Fruit fly (Drosophila melanogaster) whole organism, embryonic: Measurements from ENCODE around the gene Cpr67Fa1.

Experiments used
- Asciz ChIP-seq: fragments of 200-800 bp; sonication (Bioruptor generic); optimal IDR thresholded peaks from 2 replicates; lab custom pipeline; 2017; ENCODE audit warnings: missing biosample characterization, mild to moderate bottlenecking, missing genetic modification characterization, missing genetic modification reagents
- CG10147 ChIP-seq: fragments of 200-800 bp; sonication (Bioruptor generic); optimal IDR thresholded peaks from 2 replicates; lab custom pipeline; 2019; ENCODE audit warnings: missing biosample characterization, mild to moderate bottlenecking, missing genetic modification characterization, moderate library complexity
- CG10543 ChIP-seq: fragments of 200-800 bp; sonication (Bioruptor generic); optimal IDR thresholded peaks from 3 replicates; lab custom pipeline; 2017; ENCODE audit warnings: missing biosample characterization, mild to moderate bottlenecking, missing genetic modification characterization, moderate library complexity
- CG11456 ChIP-seq: fragments of 200-800 bp; sonication (Bioruptor generic); IDR thresholded peaks from 3 replicates; pipeline ENCODE4 v1.3.6; 2022; ENCODE audit warnings: missing biosample characterization, missing genetic modification characterization
- CG12155 ChIP-seq: fragments of 200-800 bp; sonication (Bioruptor generic); optimal IDR thresholded peaks from 3 replicates; lab custom pipeline; 2016; ENCODE audit warnings: missing biosample characterization, missing genetic modification characterization
- CG13624 ChIP-seq: fragments of 200-800 bp; sonication (Bioruptor generic); optimal IDR thresholded peaks from 2 replicates; lab custom pipeline; 2016; ENCODE audit warnings: missing biosample characterization, missing genetic modification characterization
- CG14441 ChIP-seq: fragments of 200-800 bp; sonication (Bioruptor generic); IDR thresholded peaks from 2 replicates; pipeline ENCODE4 v1.3.6; 2022; ENCODE audit warnings: missing biosample characterization, missing genetic modification characterization
- CG15601 ChIP-seq: fragments of 200-800 bp; sonication (Bioruptor generic); optimal IDR thresholded peaks from 3 replicates; lab custom pipeline; 2019; ENCODE audit warnings: missing biosample characterization, mild to moderate bottlenecking, missing genetic modification characterization, moderate library complexity
- CG17385 ChIP-seq: fragments of 200-800 bp; sonication (Bioruptor generic); optimal IDR thresholded peaks from 3 replicates; lab custom pipeline; 2018; ENCODE audit warnings: missing biosample characterization, mild to moderate bottlenecking, missing genetic modification characterization
- CG1832 ChIP-seq: fragments of 200-800 bp; sonication (Bioruptor generic); optimal IDR thresholded peaks from 2 replicates; lab custom pipeline; 2017; ENCODE audit warnings: missing biosample characterization, mild to moderate bottlenecking, missing genetic modification characterization, inconsistent platforms
- CG34422 ChIP-seq: fragments of 200-800 bp; sonication (Bioruptor generic); IDR thresholded peaks from 3 replicates; pipeline ENCODE4 v1.3.6; 2022; ENCODE audit warnings: missing biosample characterization, missing genetic modification characterization
- CG43689 ChIP-seq: fragments of 200-800 bp; sonication (Bioruptor generic); IDR thresholded peaks from 2 replicates; pipeline ENCODE4 v1.3.6; 2022; ENCODE audit warnings: missing biosample characterization, missing genetic modification characterization
- CG6813 ChIP-seq: fragments of 200-800 bp; sonication (Bioruptor generic); optimal IDR thresholded peaks from 2 replicates; lab custom pipeline; 2017; ENCODE audit warnings: missing biosample characterization, missing genetic modification characterization, mild to moderate bottlenecking, moderate library complexity, missing genetic modification reagents
- CG8478 ChIP-seq: fragments of >200 bp; optimal IDR thresholded peaks from 2 replicates; lab custom pipeline; 2018
- CG9932 ChIP-seq: fragments of 200-800 bp; sonication (Bioruptor generic); IDR thresholded peaks from 2 replicates; pipeline ENCODE4 v1.3.6; 2022; ENCODE audit warnings: missing biosample characterization, missing genetic modification characterization
- CoRest ChIP-seq: fragments of 200-800 bp; sonication (Bioruptor generic); optimal IDR thresholded peaks from 3 replicates; lab custom pipeline; 2018; ENCODE audit warnings: missing biosample characterization, mild to moderate bottlenecking, missing genetic modification characterization, moderate library complexity
- CrebB ChIP-seq: fragments of 200-800 bp; sonication (Bioruptor generic); optimal IDR thresholded peaks from 3 replicates; lab custom pipeline; 2018; ENCODE audit warnings: missing biosample characterization, mild to moderate bottlenecking, missing genetic modification characterization
- D19A ChIP-seq: fragments of 200-800 bp; optimal IDR thresholded peaks from 3 replicates; lab custom pipeline; 2019; ENCODE audit warnings: missing biosample characterization, mild to moderate bottlenecking, missing genetic modification characterization, moderate library complexity
- Dfd ChIP-seq, 2 experiments: fragments of >200 bp; optimal IDR thresholded peaks; 2 replicates each; lab custom pipeline; 2017; ENCODE audit warnings: missing biosample characterization in 2 of 2, missing genetic modification characterization in 2 of 2
- Dp ChIP-seq: fragments of 200-800 bp; sonication (Bioruptor generic); optimal IDR thresholded peaks from 2 replicates; lab custom pipeline; 2018; ENCODE audit warnings: missing biosample characterization, mild to moderate bottlenecking, missing genetic modification characterization, moderate library complexity
- Hey ChIP-seq: fragments of 200-800 bp; sonication (Bioruptor generic); optimal IDR thresholded peaks from 3 replicates; lab custom pipeline; 2018; ENCODE audit warnings: missing biosample characterization, mild to moderate bottlenecking, missing genetic modification characterization
- Mad ChIP-seq: fragments of 200-800 bp; sonication (Bioruptor generic); optimal IDR thresholded peaks from 2 replicates; lab custom pipeline; 2016; ENCODE audit warnings: missing biosample characterization, missing genetic modification characterization
- Mrtf ChIP-seq: fragments of 200-800 bp; sonication (Bioruptor generic); IDR thresholded peaks from 3 replicates; pipeline ENCODE4 v1.3.6; 2022; ENCODE audit warnings: missing biosample characterization, missing genetic modification characterization
- NC2α ChIP-seq: fragments of 200-800 bp; sonication (Bioruptor generic); optimal IDR thresholded peaks from 2 replicates; lab custom pipeline; 2016; ENCODE audit warnings: missing biosample characterization, missing genetic modification characterization
- Oli ChIP-seq: fragments of 200-800 bp; sonication (Bioruptor generic); optimal IDR thresholded peaks from 2 replicates; lab custom pipeline; 2018; ENCODE audit warnings: missing biosample characterization, mild to moderate bottlenecking, missing genetic modification characterization, moderate library complexity
- Poxn ChIP-seq: fragments of 200-800 bp; sonication (Bioruptor generic); IDR thresholded peaks from 2 replicates; pipeline ENCODE4 v1.3.6; 2022; ENCODE audit warnings: missing biosample characterization, missing genetic modification characterization
- Scr ChIP-seq: fragments of 200-800 bp; sonication (Bioruptor generic); IDR thresholded peaks from 2 replicates; pipeline ENCODE4 v1.3.6; 2022; ENCODE audit warnings: missing biosample characterization, missing genetic modification characterization; ENCODE audit not compliant: partially characterized antibody
- Side ChIP-seq: fragments of 200-800 bp; sonication (Bioruptor generic); optimal IDR thresholded peaks from 2 replicates; lab custom pipeline; 2016; ENCODE audit warnings: missing biosample characterization, missing genetic modification characterization
- Trl ChIP-seq, 3 experiments: fragments of >200 bp in 2 of 3; fragments of 200-800 bp in 1 of 3; sonication (Bioruptor generic) in 1 of 3; optimal IDR thresholded peaks; 2 replicates in 1 of 3; 3 replicates in 2 of 3; lab custom pipeline; 2016 to 2017; ENCODE audit warnings: missing biosample characterization in 1 of 3, missing genetic modification characterization in 1 of 3
- al ChIP-seq: fragments of 200-800 bp; sonication (Bioruptor generic); IDR thresholded peaks from 2 replicates; pipeline ENCODE4 v1.3.6; 2022; ENCODE audit warnings: missing biosample characterization, missing genetic modification characterization
- az2 ChIP-seq: fragments of 200-800 bp; sonication (Bioruptor generic); optimal IDR thresholded peaks from 3 replicates; lab custom pipeline; 2016; ENCODE audit warnings: missing biosample characterization, missing genetic modification characterization
- crc ChIP-seq: fragments of 200-800 bp; sonication (Bioruptor generic); optimal IDR thresholded peaks from 2 replicates; lab custom pipeline; 2016; ENCODE audit warnings: missing biosample characterization, missing genetic modification characterization
- crp ChIP-seq, 2 experiments: fragments of 200-800 bp; sonication (Bioruptor generic); optimal IDR thresholded peaks; 2 replicates in 1 of 2; 3 replicates in 1 of 2; lab custom pipeline; 2017; ENCODE audit warnings: missing biosample characterization in 2 of 2, missing genetic modification characterization in 2 of 2, mild to moderate bottlenecking in 1 of 2, moderate library complexity in 1 of 2
- disco-r ChIP-seq: fragments of 200-800 bp; sonication (Bioruptor generic); optimal IDR thresholded peaks from 2 replicates; lab custom pipeline; 2016; ENCODE audit warnings: missing biosample characterization, missing genetic modification characterization
- gcm ChIP-seq: fragments of 200-800 bp; sonication (Bioruptor generic); optimal IDR thresholded peaks from 2 replicates; lab custom pipeline; 2019; ENCODE audit warnings: missing biosample characterization, mild to moderate bottlenecking, missing genetic modification characterization, moderate library complexity
- hb ChIP-seq: fragments of 200-800 bp; sonication (Bioruptor generic); IDR thresholded peaks from 3 replicates; pipeline ENCODE4 v1.3.6; 2022; ENCODE audit warnings: missing biosample characterization, missing genetic modification characterization; ENCODE audit not compliant: partially characterized antibody
- hkb ChIP-seq, 2 experiments: fragments of 200-800 bp in 1 of 2; fragments of >200 bp in 1 of 2; sonication (Bioruptor generic) in 1 of 2; IDR thresholded peaks in 1 of 2; optimal IDR thresholded peaks in 1 of 2; 2 replicates each; pipeline versions ENCODE4 v1.3.6 to Lab custom; 2017 to 2022; ENCODE audit warnings: missing biosample characterization in 1 of 2, missing genetic modification characterization in 1 of 2
- hth ChIP-seq: fragments of >200 bp; optimal IDR thresholded peaks from 2 replicates; lab custom pipeline; 2017; ENCODE audit warnings: inconsistent platforms
- jumu ChIP-seq: fragments of 200-800 bp; sonication (Bioruptor generic); optimal IDR thresholded peaks from 3 replicates; lab custom pipeline; 2016; ENCODE audit warnings: missing biosample characterization, missing genetic modification characterization
- nerfin-1 ChIP-seq: fragments of 200-800 bp; sonication (Bioruptor generic); optimal IDR thresholded peaks from 3 replicates; lab custom pipeline; 2019; ENCODE audit warnings: missing biosample characterization, mild to moderate bottlenecking, missing genetic modification characterization, moderate library complexity
- pzg ChIP-seq: fragments of 200-800 bp; sonication (Bioruptor generic); optimal IDR thresholded peaks from 3 replicates; lab custom pipeline; 2018; ENCODE audit warnings: missing biosample characterization, mild to moderate bottlenecking, missing genetic modification characterization, moderate library complexity
- ranshi ChIP-seq: fragments of 200-800 bp; sonication (Bioruptor generic); IDR thresholded peaks from 2 replicates; pipeline ENCODE4 v1.3.6; 2022; ENCODE audit warnings: missing biosample characterization, missing genetic modification characterization
- row ChIP-seq: fragments of 200-800 bp; sonication (Bioruptor generic); IDR thresholded peaks from 3 replicates; pipeline ENCODE4 v1.3.6; 2022; ENCODE audit warnings: missing biosample characterization, missing genetic modification characterization
- salm ChIP-seq: fragments of 200-800 bp; sonication (Bioruptor generic); optimal IDR thresholded peaks from 2 replicates; lab custom pipeline; 2018; ENCODE audit warnings: missing biosample characterization, mild to moderate bottlenecking, missing genetic modification characterization
- scrt ChIP-seq: fragments of 200-800 bp; sonication (Bioruptor generic); optimal IDR thresholded peaks from 2 replicates; lab custom pipeline; 2018; ENCODE audit warnings: missing biosample characterization, mild to moderate bottlenecking, missing genetic modification characterization, moderate library complexity
- so ChIP-seq: fragments of 200-800 bp; sonication (Bioruptor generic); IDR thresholded peaks from 3 replicates; pipeline ENCODE4 v1.3.6; 2022; ENCODE audit warnings: missing biosample characterization, missing genetic modification characterization
- stc ChIP-seq: fragments of 200-800 bp; sonication (Bioruptor generic); IDR thresholded peaks from 2 replicates; pipeline ENCODE4 v1.3.6; 2022; ENCODE audit warnings: missing biosample characterization, missing genetic modification characterization
- vvl ChIP-seq: fragments of 200-800 bp; sonication (Bioruptor generic); IDR thresholded peaks from 2 replicates; pipeline ENCODE4 v1.3.6; 2022; ENCODE audit warnings: missing biosample characterization, missing genetic modification characterization
- z ChIP-seq: fragments of 200-800 bp; sonication (Bioruptor generic); IDR thresholded peaks from 3 replicates; pipeline ENCODE4 v1.3.6; 2022; ENCODE audit warnings: missing biosample characterization, missing genetic modification characterization

Gene Cpr67Fa1

DNA sequence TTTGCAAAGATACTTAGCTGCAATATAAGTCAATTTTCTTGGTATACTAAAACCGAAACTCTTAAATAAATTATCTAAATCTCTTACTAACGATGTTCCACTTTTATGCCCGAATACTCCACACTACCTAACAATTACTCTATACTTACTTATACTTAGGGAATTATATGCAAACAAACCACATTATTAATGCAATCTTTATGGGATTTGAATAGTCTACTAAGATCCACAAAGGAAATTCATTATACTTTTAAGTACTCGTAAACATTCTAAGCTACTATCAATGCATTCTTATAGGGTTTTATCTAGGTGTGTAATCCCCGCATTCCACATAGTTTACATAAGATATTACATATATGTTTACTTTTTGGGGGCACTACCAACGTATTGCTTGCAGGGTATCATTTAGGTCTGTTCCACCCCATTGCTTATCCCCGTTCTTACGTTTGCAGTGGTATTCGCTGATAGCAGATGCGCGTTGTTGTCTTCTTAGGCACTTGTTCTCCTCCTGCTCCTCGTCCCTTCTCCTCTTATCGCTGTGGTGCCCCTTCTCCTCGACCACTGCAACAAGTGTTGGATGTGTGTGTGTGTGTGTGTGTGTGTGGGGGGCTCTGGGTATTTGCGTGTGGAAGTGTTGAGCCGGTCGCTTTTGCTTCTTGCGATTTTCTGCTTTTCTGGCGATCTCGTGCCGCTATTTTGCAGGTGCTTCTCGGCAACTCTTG lies 7.9 kb downstream of the Cpr67Fa1 start (continued):
- TF ChIP-seq Dp (no peak), jumu (GFP tag; lab: Kevin White, UChicago) (no peak), CG13624 (GFP tag; lab: Kevin White, UChicago) (no peak), CG10147 (no peak), salm (no peak), CG9932 (GFP tag; lab: Robert Waterston, UW) (no peak), z (GFP tag; lab: Robert Waterston, UW) (no peak), Poxn (GFP tag; lab: Robert Waterston, UW) (no peak), pzg (GFP tag; lab: Kevin White, UChicago) (no peak), CG1832 (GFP tag; lab: Kevin White, UChicago) (no peak), ranshi (GFP tag; lab: Robert Waterston, UW) (no peak), CoRest (tag; lab: Kevin White, UChicago) (no peak), CG14441 (GFP tag; lab: Robert Waterston, UW) (0 out of 2 replicates have a peak, but pooled peaks have one; percentile 16), crp (GFP tag; optimal IDR thresholded peaks at IDR 0.05; lab: Kevin White, UChicago) (no peak), hth (no peak), CG12155 (GFP tag; lab: Kevin White, UChicago) (no peak), stc (GFP tag; lab: Robert Waterston, UW) (no peak), hkb (optimal IDR thresholded peaks at IDR 0.05; lab: Kevin White, UChicago) (no peak), hkb (GFP tag; IDR thresholded peaks at IDR 0.05; lab: Robert Waterston, UW) (0 out of 2 replicates have a peak, but pooled peaks have one; percentile 15), disco-r (GFP tag; lab: Kevin White, UChicago) (no peak), CG43689 (no peak), CG11456 (no peak), Oli (tag; lab: Kevin White, UChicago) (no peak), CG34422 (GFP tag; lab: Robert Waterston, UW) (peak; percentile 29; the same call in 2 of the 3 replicates), D19A (peak; percentile 57), CrebB (tag; lab: Kevin White, UChicago) (no peak), CG6813 (GFP tag; lab: Kevin White, UChicago) (no peak), crc (GFP tag; lab: Kevin White, UChicago) (no peak), Mad (no peak), Dfd (GFP tag; optimal IDR thresholded peaks at IDR 0.05; lab: Kevin White, UChicago) (peak in 1 of 2 experiments; percentile 53), gcm (GFP tag; lab: Kevin White, UChicago) (no peak), hb (GFP tag; lab: Robert Waterston, UW) (no peak), so (no peak)

DNA sequence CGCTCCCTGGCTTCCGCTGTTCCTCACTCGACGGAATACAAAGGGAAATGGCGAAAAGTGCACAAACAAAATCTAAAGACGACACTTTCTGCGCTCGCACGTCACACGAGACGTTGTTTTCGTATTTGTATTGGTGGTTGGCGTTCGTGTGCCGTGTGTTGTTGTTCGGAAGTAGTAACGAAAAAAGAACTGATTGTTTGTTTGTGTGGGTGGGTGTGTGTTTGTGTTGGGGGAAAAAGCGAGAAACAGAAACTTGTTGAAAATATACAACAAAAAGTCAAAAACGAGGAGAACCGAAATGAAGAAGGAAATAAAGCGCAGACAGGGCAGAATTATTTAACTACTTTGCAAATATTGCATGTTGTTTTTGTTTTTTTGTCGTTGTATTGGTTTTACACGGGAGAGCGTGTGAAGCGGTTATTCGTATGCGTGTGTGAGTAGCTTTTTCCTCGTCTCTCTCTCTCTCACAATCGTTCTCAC lies 8.5 kb downstream of the Cpr67Fa1 start:
- TF ChIP-seq Mrtf (GFP tag; lab: Robert Waterston, UW) (no peak), scrt (peak; percentile 62), vvl (GFP tag; lab: Robert Waterston, UW) (no peak), nerfin-1 (tag; lab: Kevin White, UChicago) (no peak), row (GFP tag; lab: Robert Waterston, UW) (no peak), NC2α (no peak), Dp (no peak), Side (GFP tag; lab: Kevin White, UChicago) (no peak), Scr (GFP tag; lab: Robert Waterston, UW) (no peak), az2 (GFP tag; lab: Kevin White, UChicago) (no peak), Hey (tag; lab: Kevin White, UChicago) (no peak), CG15601 (tag; lab: Kevin White, UChicago) (no peak), Asciz (GFP tag; lab: Kevin White, UChicago) (peak; percentile 4), Trl (optimal IDR thresholded peaks at IDR 0.05; lab: Kevin White, UChicago) (peak; percentile 47 to 83), Trl (GFP tag; optimal IDR thresholded peaks at IDR 0.05; lab: Kevin White, UChicago) (no peak), al (GFP tag; lab: Robert Waterston, UW) (no peak), hkb (optimal IDR thresholded peaks at IDR 0.05; lab: Kevin White, UChicago) (no peak), hkb (GFP tag; IDR thresholded peaks at IDR 0.05; lab: Robert Waterston, UW) (no peak), CG17385 (GFP tag; lab: Kevin White, UChicago) (no peak), CG8478 (lab: Kevin White, UChicago) (peak; percentile 83), CG10543 (GFP tag; lab: Kevin White, UChicago) (peak; percentile 20), CG11456 (0 out of 3 replicates have a peak, but pooled peaks have one; percentile 9)
